Fruit fly (Drosophila melanogaster): Measurements from ENCODE around the gene pigeon.

pigeon gene

dm6 chr2L:19159552-19160406, 26.1 kb upstream of the pigeon start (continued):
- TF ChIP-seq CG12104 (GFP tag; optimal IDR thresholded peaks at IDR 0.05) (no peak), insv (GFP tag; optimal IDR thresholded peaks at IDR 0.05) (no peak), CG3847 (GFP tag; IDR thresholded peaks at IDR 0.05) (0 out of 2 replicates have a peak, but pooled peaks have one; percentile 28), CG16815 (GFP tag; optimal IDR thresholded peaks at IDR 0.05) (no peak), zen (tag; optimal IDR thresholded peaks at IDR 0.05) (no peak), CG10321 (GFP tag; IDR thresholded peaks at IDR 0.05) (no peak), CG1647 (GFP tag; optimal IDR thresholded peaks at IDR 0.05) (no peak), Usf (GFP tag; optimal IDR thresholded peaks at IDR 0.05) (no peak), Sox102F (GFP tag; optimal IDR thresholded peaks at IDR 0.05) (no peak), chn (GFP tag; optimal IDR thresholded peaks at IDR 0.05) (no peak), CG6854 (GFP tag; optimal IDR thresholded peaks at IDR 0.05) (peak; percentile 8), en (GFP tag; optimal IDR thresholded peaks at IDR 0.05) (no peak), CG2202 (tag; optimal IDR thresholded peaks at IDR 0.05) (no peak), Ptx1 (GFP tag; IDR thresholded peaks at IDR 0.05) (no peak), tin (GFP tag; optimal IDR thresholded peaks at IDR 0.05) (no peak), chif (GFP tag; optimal IDR thresholded peaks at IDR 0.05) (no peak), Xrp1 (GFP tag; IDR thresholded peaks at IDR 0.05) (no peak), sima (GFP tag; optimal IDR thresholded peaks at IDR 0.05) (no peak), exex (tag; optimal IDR thresholded peaks at IDR 0.05) (no peak), phol (tag; optimal IDR thresholded peaks at IDR 0.05) (no peak), CG1024 (GFP tag; IDR thresholded peaks at IDR 0.05) (no peak), sd (tag; optimal IDR thresholded peaks at IDR 0.05) (peak; percentile 37), peb (GFP tag; IDR thresholded peaks at IDR 0.05) (no peak), sna (GFP tag; IDR thresholded peaks at IDR 0.05; ENCODE audit: partially characterized antibody) (no peak), otp (GFP tag; IDR thresholded peaks at IDR 0.05) (no peak), CG2199 (GFP tag; IDR thresholded peaks at IDR 0.05) (peak; percentile 72)

dm6 chr2L:19161307-19161999, 24.4 kb upstream of the pigeon start:
- TF ChIP-seq cwo (GFP tag; optimal IDR thresholded peaks at IDR 0.05) (no peak), ash1 (GFP tag; optimal IDR thresholded peaks at IDR 0.05) (no peak), CG17359 (tag; optimal IDR thresholded peaks at IDR 0.05) (peak; percentile 70), abd-A (tag; optimal IDR thresholded peaks at IDR 0.05) (no peak), CG15073 (GFP tag; optimal IDR thresholded peaks at IDR 0.05) (peak; percentile 98), CG2889 (GFP tag; IDR thresholded peaks at IDR 0.05) (no peak), chn (GFP tag; optimal IDR thresholded peaks at IDR 0.05) (peak; percentile 10), tap (tag; optimal IDR thresholded peaks at IDR 0.05) (no peak), CG17385 (GFP tag; optimal IDR thresholded peaks at IDR 0.05) (peak; percentile 38), sqz (GFP tag; optimal IDR thresholded peaks at IDR 0.05) (peak; percentile 37), bsh (GFP tag; optimal IDR thresholded peaks at IDR 0.05) (peak in 1 of 2 experiments; percentile 94), crol (GFP tag; IDR thresholded peaks at IDR 0.05) (peak; percentile 46), CG12155 (GFP tag; optimal IDR thresholded peaks at IDR 0.05) (no peak), psq (GFP tag; optimal IDR thresholded peaks at IDR 0.05) (peak; percentile 50), Gsc (GFP tag; IDR thresholded peaks at IDR 0.05) (no peak), yki (optimal IDR thresholded peaks at IDR 0.05) (no peak), CG8478 (optimal IDR thresholded peaks at IDR 0.05) (peak; percentile 42), CG4360 (GFP tag; IDR thresholded peaks at IDR 0.05) (peak; percentile 30; the same call in 1 of the 2 replicates), zen (tag; optimal IDR thresholded peaks at IDR 0.05) (peak; percentile 7), Antp (GFP tag; optimal IDR thresholded peaks at IDR 0.05) (no peak), pros (GFP tag; optimal IDR thresholded peaks at IDR 0.05) (peak; percentile 74), CG4854 (GFP tag; optimal IDR thresholded peaks at IDR 0.05) (no peak), Eip74EF (GFP tag; optimal IDR thresholded peaks at IDR 0.05) (no peak), Lhr (GFP tag; optimal IDR thresholded peaks at IDR 0.05) (no peak), onecut (GFP tag; IDR thresholded peaks at IDR 0.05) (no peak)
